Fruit fly (Drosophila melanogaster) whole organism, embryonic: ENCODE measurements around the gene CG10353.

Source experiments
- Abd-B ChIP-seq: fragments of 200-800 bp; sonication (Bioruptor generic); optimal IDR thresholded peaks from 2 replicates; lab custom pipeline; 2018; ENCODE audit warnings: missing biosample characterization, mild to moderate bottlenecking, missing genetic modification characterization, moderate library complexity
- Atf-2 ChIP-seq: fragments of 200-800 bp; sonication (Bioruptor generic); optimal IDR thresholded peaks from 2 replicates; lab custom pipeline; 2016; ENCODE audit warnings: missing biosample characterization, missing genetic modification characterization
- BEAF-32 ChIP-seq: fragments of 200-800 bp; sonication (Bioruptor generic); optimal IDR thresholded peaks from 3 replicates; lab custom pipeline; 2017; ENCODE audit warnings: missing biosample characterization, missing genetic modification characterization, mild to moderate bottlenecking, moderate library complexity, missing genetic modification reagents
- CG11504 ChIP-seq: fragments of 200-800 bp; sonication (Bioruptor generic); optimal IDR thresholded peaks from 3 replicates; lab custom pipeline; 2019; ENCODE audit warnings: missing biosample characterization, mild to moderate bottlenecking, missing genetic modification characterization, moderate library complexity
- CG12942 ChIP-seq: fragments of 200-800 bp; sonication (Bioruptor generic); optimal IDR thresholded peaks from 3 replicates; lab custom pipeline; 2016; ENCODE audit warnings: missing biosample characterization, missing genetic modification characterization
- CG1603 ChIP-seq: fragments of 200-800 bp; sonication (Bioruptor generic); optimal IDR thresholded peaks from 2 replicates; lab custom pipeline; 2019; ENCODE audit warnings: missing biosample characterization, mild to moderate bottlenecking, missing genetic modification characterization, moderate library complexity
- CG2199 ChIP-seq: fragments of 200-800 bp; sonication (Bioruptor generic); IDR thresholded peaks from 3 replicates; pipeline ENCODE4 v1.3.6; 2022; ENCODE audit warnings: missing biosample characterization, missing genetic modification characterization
- CG2202 ChIP-seq: fragments of 200-800 bp; sonication (Bioruptor generic); optimal IDR thresholded peaks from 2 replicates; lab custom pipeline; 2018; ENCODE audit warnings: missing biosample characterization, mild to moderate bottlenecking, missing genetic modification characterization
- CG3065 ChIP-seq: fragments of 200-800 bp; sonication (Bioruptor generic); optimal IDR thresholded peaks from 2 replicates; lab custom pipeline; 2016; ENCODE audit warnings: missing biosample characterization, missing genetic modification characterization
- CG4730 ChIP-seq: fragments of 200-800 bp; sonication (Bioruptor generic); IDR thresholded peaks from 2 replicates; pipeline ENCODE4 v1.3.6; 2022; ENCODE audit warnings: missing biosample characterization, missing genetic modification characterization
- CG5245 ChIP-seq: fragments of 200-800 bp; sonication (Bioruptor generic); optimal IDR thresholded peaks from 3 replicates; lab custom pipeline; 2016; ENCODE audit warnings: missing biosample characterization, missing genetic modification characterization
- CG6689 ChIP-seq: fragments of 200-800 bp; sonication (Bioruptor generic); IDR thresholded peaks from 2 replicates; pipeline ENCODE4 v1.3.6; 2022; ENCODE audit warnings: missing biosample characterization, missing genetic modification characterization
- CG6791 ChIP-seq: fragments of 200-800 bp; sonication (Bioruptor generic); IDR thresholded peaks from 3 replicates; pipeline ENCODE4 v1.3.6; 2022; ENCODE audit warnings: missing biosample characterization, missing genetic modification characterization; ENCODE audit not compliant: partially characterized antibody
- CG7786 ChIP-seq: fragments of 200-800 bp; sonication (Bioruptor generic); optimal IDR thresholded peaks from 2 replicates; lab custom pipeline; 2016; ENCODE audit warnings: missing biosample characterization, missing genetic modification characterization
- CG8388 ChIP-seq: fragments of 200-800 bp; sonication (Bioruptor generic); optimal IDR thresholded peaks from 2 replicates; lab custom pipeline; 2019; ENCODE audit warnings: missing biosample characterization, mild to moderate bottlenecking, missing genetic modification characterization, moderate library complexity
- CG8944 ChIP-seq: fragments of 200-800 bp; sonication (Bioruptor generic); optimal IDR thresholded peaks from 3 replicates; lab custom pipeline; 2016; ENCODE audit warnings: missing biosample characterization, missing genetic modification characterization
- Dll ChIP-seq: fragments of 200-800 bp; sonication (Bioruptor generic); IDR thresholded peaks from 4 replicates; pipeline ENCODE4 v1.3.6; 2022; ENCODE audit warnings: missing biosample characterization, missing genetic modification characterization; ENCODE audit not compliant: partially characterized antibody
- Ets65A ChIP-seq: fragments of 200-800 bp; sonication (Bioruptor generic); peaks from one replicate; lab custom pipeline; 2016; ENCODE audit warnings: missing biosample characterization, missing genetic modification characterization
- Kr ChIP-seq: fragments of 200-800 bp; sonication (Bioruptor generic); optimal IDR thresholded peaks from 2 replicates; lab custom pipeline; 2017; ENCODE audit warnings: missing biosample characterization, mild to moderate bottlenecking, missing genetic modification characterization
- Mad ChIP-seq: fragments of 200-800 bp; sonication (Bioruptor generic); optimal IDR thresholded peaks from 2 replicates; lab custom pipeline; 2016; ENCODE audit warnings: missing biosample characterization, missing genetic modification characterization
- Meics ChIP-seq: fragments of 200-800 bp; sonication (Bioruptor generic); optimal IDR thresholded peaks from 2 replicates; lab custom pipeline; 2017; ENCODE audit warnings: missing biosample characterization, mild to moderate bottlenecking, missing genetic modification characterization
- Pdp1 ChIP-seq, 2 experiments: fragments of 200-800 bp; sonication (Bioruptor generic); optimal IDR thresholded peaks; 3 replicates each; lab custom pipeline; 2016; ENCODE audit warnings: missing biosample characterization in 2 of 2, missing genetic modification characterization in 2 of 2, mild to moderate bottlenecking in 1 of 2, moderate library complexity in 1 of 2
- Ptx1 ChIP-seq: fragments of 200-800 bp; sonication (Bioruptor generic); IDR thresholded peaks from 2 replicates; pipeline ENCODE4 v1.3.6; 2022; ENCODE audit warnings: missing biosample characterization, missing genetic modification characterization
- Stat92E ChIP-seq, 3 experiments: fragments of >200 bp in 2 of 3; fragments of 200-800 bp in 1 of 3; sonication (Bioruptor generic) in 1 of 3; optimal IDR thresholded peaks; 2 replicates each; lab custom pipeline; 2017 to 2019; ENCODE audit warnings: missing biosample characterization in 3 of 3, missing genetic modification characterization in 3 of 3, mild to moderate bottlenecking in 1 of 3, moderate library complexity in 1 of 3
- Xrp1 ChIP-seq: fragments of 200-800 bp; sonication (Bioruptor generic); IDR thresholded peaks from 2 replicates; pipeline ENCODE4 v1.3.6; 2022; ENCODE audit warnings: missing biosample characterization, missing genetic modification characterization
- abd-A ChIP-seq: fragments of 200-800 bp; sonication (Bioruptor generic); optimal IDR thresholded peaks from 3 replicates; lab custom pipeline; 2019; ENCODE audit warnings: missing biosample characterization, mild to moderate bottlenecking, missing genetic modification characterization, moderate library complexity
- amos ChIP-seq: fragments of 200-800 bp; sonication (Bioruptor generic); IDR thresholded peaks from 2 replicates; pipeline ENCODE4 v1.3.6; 2022; ENCODE audit warnings: missing biosample characterization, missing genetic modification characterization; ENCODE audit not compliant: partially characterized antibody
- az2 ChIP-seq: fragments of 200-800 bp; sonication (Bioruptor generic); optimal IDR thresholded peaks from 3 replicates; lab custom pipeline; 2016; ENCODE audit warnings: missing biosample characterization, missing genetic modification characterization
- cato ChIP-seq: fragments of 200-800 bp; sonication (Bioruptor generic); optimal IDR thresholded peaks from 2 replicates; lab custom pipeline; 2016; ENCODE audit warnings: missing biosample characterization, missing genetic modification characterization, borderline replicate concordance
- caup ChIP-seq: fragments of 200-800 bp; sonication (Bioruptor generic); optimal IDR thresholded peaks from 3 replicates; lab custom pipeline; 2017; ENCODE audit warnings: missing biosample characterization, mild to moderate bottlenecking, missing genetic modification characterization, moderate library complexity; ENCODE audit not compliant: severe bottlenecking
- dmrt11E ChIP-seq: fragments of 200-800 bp; sonication (Bioruptor generic); optimal IDR thresholded peaks from 3 replicates; lab custom pipeline; 2018; ENCODE audit warnings: missing biosample characterization, mild to moderate bottlenecking, missing genetic modification characterization, moderate library complexity
- exex ChIP-seq: fragments of 200-800 bp; sonication (Bioruptor generic); optimal IDR thresholded peaks from 4 replicates; lab custom pipeline; 2018; ENCODE audit warnings: missing biosample characterization, mild to moderate bottlenecking, missing genetic modification characterization, moderate library complexity
- grau ChIP-seq: fragments of 200-800 bp; optimal IDR thresholded peaks from 3 replicates; lab custom pipeline; 2019; ENCODE audit warnings: missing biosample characterization, mild to moderate bottlenecking, missing genetic modification characterization, moderate library complexity
- grn ChIP-seq: fragments of 200-800 bp; sonication (Bioruptor generic); optimal IDR thresholded peaks from 3 replicates; lab custom pipeline; 2017; ENCODE audit warnings: missing biosample characterization, missing genetic modification characterization
- gsb-n ChIP-seq: fragments of 200-800 bp; sonication (Bioruptor generic); optimal IDR thresholded peaks from 3 replicates; lab custom pipeline; 2018; ENCODE audit warnings: missing biosample characterization, mild to moderate bottlenecking, missing genetic modification characterization
- jigr1 ChIP-seq: fragments of 200-800 bp; sonication (Bioruptor generic); IDR thresholded peaks from 3 replicates; pipeline ENCODE4 v1.3.6; 2022; ENCODE audit warnings: missing biosample characterization, missing genetic modification characterization
- mirr ChIP-seq: fragments of 200-800 bp; sonication (Bioruptor generic); optimal IDR thresholded peaks from 3 replicates; lab custom pipeline; 2018; ENCODE audit warnings: missing biosample characterization, mild to moderate bottlenecking, missing genetic modification characterization
- nerfin-2 ChIP-seq: fragments of 200-800 bp; sonication (Bioruptor generic); IDR thresholded peaks from 2 replicates; pipeline ENCODE4 v1.3.6; 2022; ENCODE audit warnings: missing biosample characterization, missing genetic modification characterization; ENCODE audit not compliant: partially characterized antibody
- phol ChIP-seq: fragments of 200-800 bp; sonication (Bioruptor generic); optimal IDR thresholded peaks from 3 replicates; lab custom pipeline; 2018; ENCODE audit warnings: missing biosample characterization, mild to moderate bottlenecking, missing genetic modification characterization, moderate library complexity
- pum ChIP-seq: fragments of 200-800 bp; sonication (Bioruptor generic); optimal IDR thresholded peaks from 2 replicates; lab custom pipeline; 2016; ENCODE audit warnings: missing biosample characterization, missing genetic modification characterization
- rib ChIP-seq: fragments of 200-800 bp; sonication (Bioruptor generic); IDR thresholded peaks from 2 replicates; pipeline ENCODE4 v1.3.6; 2022; ENCODE audit warnings: missing biosample characterization, missing genetic modification characterization
- run ChIP-seq: fragments of 200-800 bp; sonication (Bioruptor generic); optimal IDR thresholded peaks from 3 replicates; lab custom pipeline; 2018; ENCODE audit warnings: missing biosample characterization, mild to moderate bottlenecking, missing genetic modification characterization
- unc-4 ChIP-seq: fragments of 200-800 bp; sonication (Bioruptor generic); IDR thresholded peaks from 2 replicates; pipeline ENCODE4 v1.3.6; 2022; ENCODE audit warnings: missing biosample characterization, missing genetic modification characterization; ENCODE audit not compliant: partially characterized antibody
- vvl ChIP-seq: fragments of 200-800 bp; sonication (Bioruptor generic); IDR thresholded peaks from 2 replicates; pipeline ENCODE4 v1.3.6; 2022; ENCODE audit warnings: missing biosample characterization, missing genetic modification characterization

The CG10353 gene

DNA sequence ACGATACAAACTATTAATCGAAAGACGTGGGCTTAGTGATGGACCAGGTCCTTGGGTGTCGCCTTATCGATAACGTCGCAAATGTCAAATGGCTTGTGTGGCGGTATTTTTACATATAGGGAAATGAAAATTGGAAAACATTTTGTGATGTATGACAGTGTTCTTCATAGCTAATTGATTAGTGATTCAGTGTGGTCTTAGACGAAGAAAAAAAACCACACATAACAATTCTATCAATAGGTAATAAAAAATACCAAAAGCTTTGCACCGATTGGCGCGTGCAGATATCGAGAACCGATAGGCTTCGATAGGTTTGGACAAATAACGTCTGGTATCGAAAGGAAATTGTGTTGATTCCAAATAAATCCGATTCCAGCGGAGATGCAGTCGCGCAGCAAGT lies 18.1 kb downstream of the CG10353 start, which contains the start of the genes Nrd1 and CG1847 (continued):
- TF ChIP-seq nerfin-2 (GFP tag; lab: Robert Waterston, UW) (peak; percentile 85), az2 (GFP tag; lab: Kevin White, UChicago) (no peak), CG11504 (no peak), phol (tag; lab: Kevin White, UChicago) (peak; percentile 10)

DNA sequence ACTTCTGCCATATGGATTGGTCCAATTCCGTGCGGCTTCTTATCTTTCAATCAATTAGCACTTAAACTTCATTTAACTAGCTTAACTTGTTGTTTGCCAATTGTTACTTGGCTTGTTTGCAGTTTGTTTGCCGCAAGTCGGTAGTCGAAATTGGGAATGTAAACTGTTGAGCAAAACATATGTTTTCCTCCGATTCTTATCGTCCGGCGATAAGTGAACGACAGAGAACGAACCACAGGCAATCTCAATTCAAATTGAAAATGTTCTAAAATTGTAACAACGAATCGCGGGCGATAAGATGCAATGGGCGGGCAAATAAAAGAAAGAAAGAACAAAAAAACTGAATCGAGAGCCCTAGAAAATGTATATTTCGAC lies 28.5 kb downstream of the CG10353 start:
- peak; percentile 68 for TF ChIP-seq mirr
- no peak for TF ChIP-seq pum (GFP tag; lab: Kevin White, UChicago)
- no peak for TF ChIP-seq CG4730 (GFP tag; lab: Robert Waterston, UW)
- TF ChIP-seq exex (tag; lab: Kevin White, UChicago) = peak; percentile 51
- peak; percentile 62 for TF ChIP-seq grn (GFP tag; lab: Kevin White, UChicago)
- TF ChIP-seq Ets65A (GFP tag; lab: Kevin White, UChicago) = no peak
- no peak for TF ChIP-seq cato (GFP tag; lab: Kevin White, UChicago)
- TF ChIP-seq CG6791 = no peak
- TF ChIP-seq CG2199 (GFP tag; lab: Robert Waterston, UW) = 0 out of 3 replicates have a peak, but pooled peaks have one; percentile 21
- no peak for TF ChIP-seq nerfin-2 (GFP tag; lab: Robert Waterston, UW)
- no peak for TF ChIP-seq Atf-2
- TF ChIP-seq CG12942 (GFP tag; lab: Kevin White, UChicago) = no peak
- no peak for TF ChIP-seq amos (GFP tag; lab: Robert Waterston, UW)
- TF ChIP-seq caup (GFP tag; lab: Kevin White, UChicago) = peak; percentile 59
- no peak for TF ChIP-seq Dll (GFP tag; lab: Robert Waterston, UW)

dm6 chrX:11857522-11858438 lies 29.2 kb downstream of the CG10353 start:
- TF ChIP-seq Xrp1 (GFP tag; lab: Robert Waterston, UW) (peak; percentile 91), gsb-n (peak; percentile 48), Stat92E (GFP tag; optimal IDR thresholded peaks at IDR 0.05; lab: Kevin White, UChicago) (no peak), vvl (peak; percentile 90), BEAF-32 (no peak), Abd-B (GFP tag; lab: Kevin White, UChicago) (peak; percentile 80), Mad (GFP tag; lab: Kevin White, UChicago) (peak; percentile 47), Pdp1 (GFP tag; optimal IDR thresholded peaks at IDR 0.05; lab: Kevin White, UChicago) (peak; percentile 81 to 82), CG1603 (tag; lab: Kevin White, UChicago) (peak; percentile 67), CG3065 (GFP tag; lab: Kevin White, UChicago) (no peak), Ptx1 (peak; percentile 89), Meics (peak; percentile 51), abd-A (no peak), CG2202 (tag; lab: Kevin White, UChicago) (peak; percentile 73), CG8388 (GFP tag; lab: Kevin White, UChicago) (peak; percentile 71), cato (GFP tag; lab: Kevin White, UChicago) (peak; percentile 29), CG8944 (GFP tag; lab: Kevin White, UChicago) (peak; percentile 32), exex (tag; lab: Kevin White, UChicago) (no peak), rib (peak; percentile 51; the same call in 1 of the 2 replicates), run (tag; lab: Kevin White, UChicago) (peak; percentile 10), unc-4 (GFP tag; lab: Robert Waterston, UW) (no peak), CG7786 (no peak), grau (tag; lab: Kevin White, UChicago) (peak; percentile 73), CG6689 (GFP tag; lab: Robert Waterston, UW) (peak; percentile 87), CG5245 (GFP tag; lab: Kevin White, UChicago) (peak; percentile 65), jigr1 (GFP tag; lab: Robert Waterston, UW) (peak; percentile 75; the same call in 2 of the 3 replicates), dmrt11E (tag; lab: Kevin White, UChicago) (peak; percentile 74), Kr (no peak)
